Worm (Caenorhabditis elegans): ENCODE measurements around the gene F14F3.5.

ce11 chrX:10533447-10533846, 4.4 kb upstream of the F14F3.5 start, which contains the start of gene glo-3:
- TF ChIP-seq blmp-1 (tag; optimal IDR thresholded peaks at IDR 0.05): no peak
- TF ChIP-seq ham-2 (GFP tag; optimal IDR thresholded peaks at IDR 0.05): no peak
- no peak for TF ChIP-seq mep-1 (tag; optimal IDR thresholded peaks at IDR 0.05)
